Worm (Caenorhabditis elegans): ENCODE measurements around the gene Y25C1A.7.

- TF ChIP-seq nhr-76 (tag; optimal IDR thresholded peaks at IDR 0.05): no peak
- TF ChIP-seq unc-39 (tag; optimal IDR thresholded peaks at IDR 0.05): no peak
- no peak for TF ChIP-seq nhr-237 (tag; optimal IDR thresholded peaks at IDR 0.05)
Observed at ce11 chrII:3052843-3053242, 18.0 kb downstream of the Y25C1A.7 start.

All from whole organism, mixed stage, embryonic.